Fruit fly (Drosophila melanogaster) S2 (cell line): Measurements from ENCODE around the gene CG12643.

Experiments used
- CG8478 ChIP-seq: fragments of >200 bp; optimal IDR thresholded peaks from 2 replicates; lab custom pipeline; 2018
- CTCF ChIP-seq, 2 experiments: fragments of >200 bp; optimal IDR thresholded peaks; 2 replicates each; lab custom pipeline; 2018

dm6 chrX:10263957-10264248 is 1.2 kb downstream of the CG12643 start:
- TF ChIP-seq CG8478 (lab: Kevin White, UChicago) (no peak), CTCF (optimal IDR thresholded peaks at IDR 0.05; lab: Kevin White, UChicago) (no peak)
